Worm (Caenorhabditis elegans): ENCODE data around the gene igcm-3.
A peak's percentile ranks its signal among the peaks of the same experiment; 100 is the strongest.

igcm-3 gene

ce11 chrX:2674514-2674913, 31.1 kb downstream of the igcm-3 start:
- TF ChIP-seq rnt-1 (tag; optimal IDR thresholded peaks at IDR 0.05): no peak
- TF ChIP-seq madf-2 (tag; optimal IDR thresholded peaks at IDR 0.05): no peak
- no peak for TF ChIP-seq ceh-6 (GFP tag; optimal IDR thresholded peaks at IDR 0.05)
- no peak for TF ChIP-seq ceh-45 (GFP tag; IDR thresholded peaks at IDR 0.05)
- TF ChIP-seq F13H6.1 (tag; optimal IDR thresholded peaks at IDR 0.05): no peak
- no peak for TF ChIP-seq ceh-14 (tag; optimal IDR thresholded peaks at IDR 0.05)
- no peak for TF ChIP-seq C38D4.7 (GFP tag; optimal IDR thresholded peaks at IDR 0.05)

ce11 chrX:2673272-2673671, 32.4 kb downstream of the igcm-3 start, which contains the start of gene ser-7:
Gene ser-7 (plus strand): TSS chrX:2673572.
- no peak for TF ChIP-seq madf-2 (tag; optimal IDR thresholded peaks at IDR 0.05)
- no peak for TF ChIP-seq lim-6 (tag; optimal IDR thresholded peaks at IDR 0.05)
- no peak for TF ChIP-seq mec-3 (tag; optimal IDR thresholded peaks at IDR 0.05; ENCODE audit: borderline replicate concordance)
- TF ChIP-seq tbx-2 (tag; optimal IDR thresholded peaks at IDR 0.05): no peak
- no peak for TF ChIP-seq ttx-3 (tag; optimal IDR thresholded peaks at IDR 0.05)
- TF ChIP-seq elt-2 (tag; optimal IDR thresholded peaks at IDR 0.05): no peak

DNA sequence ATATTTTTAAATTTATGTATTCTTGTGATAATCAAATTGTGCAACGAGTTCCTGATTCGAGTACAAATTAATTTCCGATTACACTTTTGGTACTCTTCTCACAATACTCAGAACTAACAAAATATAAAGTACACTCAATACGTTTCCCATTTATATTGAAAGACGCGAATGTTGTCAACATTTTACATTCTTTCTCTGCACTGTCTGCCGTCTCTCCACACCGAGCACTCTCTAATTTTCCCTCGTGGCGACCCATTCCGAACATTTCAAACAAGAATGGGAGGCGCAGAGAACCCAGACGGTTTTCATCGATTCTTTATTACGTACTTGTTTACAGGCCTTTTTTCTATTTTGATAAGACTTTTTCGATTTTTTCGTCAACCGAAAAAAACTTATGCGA, 37.9 kb downstream of the igcm-3 start, which contains the start of gene C09B7.2:
C09B7.2 (plus strand) TSS at position 349 of the 400 bp plus-strand sequence.
- TF ChIP-seq unc-42 (tag; optimal IDR thresholded peaks at IDR 0.05) (peak; percentile 9), nfya-1 (tag; optimal IDR thresholded peaks at IDR 0.05) (peak; percentile 54), hlh-30 (tag; optimal IDR thresholded peaks at IDR 0.05; ENCODE audit: insufficient read depth) (peak; percentile 43), unc-55 (GFP tag; optimal IDR thresholded peaks at IDR 0.05) (peak; percentile 56), hlh-13 (GFP tag; optimal IDR thresholded peaks at IDR 0.05) (no peak), pax-1 (tag; optimal IDR thresholded peaks at IDR 0.05) (no peak), mec-3 (tag; optimal IDR thresholded peaks at IDR 0.05; ENCODE audit: borderline replicate concordance) (no peak), ceh-34 (tag; optimal IDR thresholded peaks at IDR 0.05) (no peak), ceh-48 (tag; optimal IDR thresholded peaks at IDR 0.05) (peak; percentile 41), pag-3 (tag; optimal IDR thresholded peaks at IDR 0.05; ENCODE audit: borderline replicate concordance) (no peak)

DNA sequence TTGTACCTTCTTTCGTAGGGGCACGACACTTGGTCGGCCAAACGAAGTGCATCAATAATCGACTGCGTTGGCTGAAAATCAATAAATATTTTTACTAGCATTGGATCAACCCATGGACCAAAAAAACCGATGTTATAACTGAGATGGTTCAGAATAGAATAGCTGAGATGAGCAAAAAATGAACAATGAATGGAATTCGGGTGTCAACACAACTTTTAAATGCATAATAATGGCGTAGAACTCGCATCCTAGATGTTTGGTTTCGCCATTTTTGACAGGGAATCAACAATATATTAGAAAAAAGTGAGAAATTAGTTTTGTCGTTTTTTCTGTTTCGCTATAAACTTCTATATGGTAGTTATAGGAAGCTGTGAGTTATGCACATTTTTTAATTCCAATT, 41.4 kb downstream of the igcm-3 start, which contains the start of gene F54G2.1:
F54G2.1 (minus strand) TSS at position 101 of the 400 bp plus-strand sequence.
- TF ChIP-seq sox-2 (GFP tag; IDR thresholded peaks at IDR 0.05) (no peak), ceh-24 (tag; optimal IDR thresholded peaks at IDR 0.05) (no peak), eyg-1 (tag; optimal IDR thresholded peaks at IDR 0.05) (no peak), Y22D7AL.16 (tag; optimal IDR thresholded peaks at IDR 0.05) (no peak), odd-2 (tag; optimal IDR thresholded peaks at IDR 0.05) (no peak)

DNA sequence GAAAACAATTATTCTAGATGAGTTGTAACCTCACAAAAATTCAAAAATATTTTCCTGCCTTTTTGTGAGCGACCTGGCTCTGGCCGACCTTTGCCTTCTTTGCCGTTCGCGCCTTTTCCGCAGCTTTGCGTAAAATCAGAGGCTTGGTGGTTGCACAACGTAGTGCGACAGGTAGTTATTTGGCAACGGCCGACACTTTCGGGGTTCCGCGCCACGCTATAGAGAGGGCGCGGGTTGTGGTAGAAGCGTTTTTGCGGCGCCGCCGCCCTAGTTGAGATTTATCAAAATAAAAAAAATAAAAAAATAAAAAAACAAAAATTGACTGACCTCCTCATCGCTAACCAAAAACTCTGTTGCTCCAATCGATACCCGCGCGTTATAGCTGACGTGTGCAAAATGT, 41.9 kb downstream of the igcm-3 start:
- TF ChIP-seq dve-1 (tag; optimal IDR thresholded peaks at IDR 0.05) (no peak), odd-2 (tag; optimal IDR thresholded peaks at IDR 0.05) (no peak), C08G9.2 (tag; optimal IDR thresholded peaks at IDR 0.05) (no peak), pha-4 (tag; optimal IDR thresholded peaks at IDR 0.05) (no peak), fax-1 (tag; optimal IDR thresholded peaks at IDR 0.05) (no peak), unc-86 (tag; optimal IDR thresholded peaks at IDR 0.05) (no peak), elt-4 (tag; optimal IDR thresholded peaks at IDR 0.05) (no peak), fkh-6 (tag; optimal IDR thresholded peaks at IDR 0.05) (no peak), sdc-2 (tag; optimal IDR thresholded peaks at IDR 0.05) (no peak), zip-5 (tag; optimal IDR thresholded peaks at IDR 0.05) (no peak), pqm-1 (tag; optimal IDR thresholded peaks at IDR 0.05) (no peak), ceh-24 (tag; optimal IDR thresholded peaks at IDR 0.05) (no peak)
